Fruit fly (Drosophila melanogaster): ENCODE results near the gene Paip2.

The Paip2 gene

dm6 chr3R:12980628-12981219, at the start of gene Paip2 (continued):
- peak; percentile 53 for TF ChIP-seq gfzf (GFP tag; optimal IDR thresholded peaks at IDR 0.05)
- TF ChIP-seq Hr3 (GFP tag; optimal IDR thresholded peaks at IDR 0.05) = peak; percentile 8
- no peak for TF ChIP-seq scrt (GFP tag; optimal IDR thresholded peaks at IDR 0.05)
- TF ChIP-seq gem (tag; optimal IDR thresholded peaks at IDR 0.05) = peak; percentile 25
- no peak for TF ChIP-seq CG18599 (GFP tag; optimal IDR thresholded peaks at IDR 0.05)
- no peak for TF ChIP-seq Antp (GFP tag; optimal IDR thresholded peaks at IDR 0.05)
- TF ChIP-seq corto (GFP tag; optimal IDR thresholded peaks at IDR 0.05) = no peak
- peak; percentile 83 for TF ChIP-seq CG42726 (GFP tag; IDR thresholded peaks at IDR 0.05; ENCODE audit: partially characterized antibody)
- no peak for TF ChIP-seq croc (GFP tag; conservative IDR thresholded peaks at IDR 0.05)
- no peak for TF ChIP-seq tup (GFP tag; optimal IDR thresholded peaks at IDR 0.05)
- TF ChIP-seq CG6765 (GFP tag; optimal IDR thresholded peaks at IDR 0.05) = no peak
- no peak for TF ChIP-seq Ravus (GFP tag; IDR thresholded peaks at IDR 0.05)
- TF ChIP-seq ro (GFP tag; IDR thresholded peaks at IDR 0.05) = no peak
- TF ChIP-seq lab (GFP tag; optimal IDR thresholded peaks at IDR 0.05) = no peak
- no peak for TF ChIP-seq CG9609 (GFP tag; optimal IDR thresholded peaks at IDR 0.05)
- peak; percentile 98 for TF ChIP-seq hbn (GFP tag; IDR thresholded peaks at IDR 0.05; ENCODE audit: partially characterized antibody)
- no peak for TF ChIP-seq lilli (GFP tag; optimal IDR thresholded peaks at IDR 0.05)
- peak; percentile 98 for TF ChIP-seq hb (GFP tag; IDR thresholded peaks at IDR 0.05; ENCODE audit: partially characterized antibody)
- peak; percentile 98 for TF ChIP-seq Doc3 (GFP tag; IDR thresholded peaks at IDR 0.05; ENCODE audit: partially characterized antibody)
- no peak for TF ChIP-seq NC2α (GFP tag; optimal IDR thresholded peaks at IDR 0.05)
- peak; percentile 61 for TF ChIP-seq CG17829 (tag; optimal IDR thresholded peaks at IDR 0.05)
- peak; percentile 44 for TF ChIP-seq CG34376 (GFP tag; optimal IDR thresholded peaks at IDR 0.05)
- TF ChIP-seq luna (GFP tag; optimal IDR thresholded peaks at IDR 0.05) = no peak
- peak; percentile 98 for TF ChIP-seq vnd (GFP tag; IDR thresholded peaks at IDR 0.05; ENCODE audit: partially characterized antibody)
- no peak for TF ChIP-seq CG13775 (GFP tag; optimal IDR thresholded peaks at IDR 0.05)
- TF ChIP-seq onecut (GFP tag; IDR thresholded peaks at IDR 0.05) = no peak
- peak; percentile 2 for TF ChIP-seq Jarid2 (GFP tag; optimal IDR thresholded peaks at IDR 0.05)

- TF ChIP-seq HmgD (GFP tag; optimal IDR thresholded peaks at IDR 0.05) = no peak
- no peak for TF ChIP-seq phol (tag; optimal IDR thresholded peaks at IDR 0.05)
- TF ChIP-seq CG15011 (GFP tag; optimal IDR thresholded peaks at IDR 0.05) = no peak
- TF ChIP-seq CG4854 (GFP tag; optimal IDR thresholded peaks at IDR 0.05) = no peak
- TF ChIP-seq jing (GFP tag; optimal IDR thresholded peaks at IDR 0.05) = no peak
- TF ChIP-seq Oaz (GFP tag; IDR thresholded peaks at IDR 0.05) = no peak
- TF ChIP-seq ap (GFP tag; IDR thresholded peaks at IDR 0.05) = no peak
- no peak for TF ChIP-seq cg (GFP tag; optimal IDR thresholded peaks at IDR 0.05)
- no peak for TF ChIP-seq Mes4 (GFP tag; optimal IDR thresholded peaks at IDR 0.05)
- peak; percentile 47 for TF ChIP-seq sens (GFP tag)
- no peak for TF ChIP-seq Hr39 (optimal IDR thresholded peaks at IDR 0.05)
- no peak for TF ChIP-seq wek (GFP tag; optimal IDR thresholded peaks at IDR 0.05)
- TF ChIP-seq eve (GFP tag; optimal IDR thresholded peaks at IDR 0.05) = no peak
- TF ChIP-seq grau (tag; optimal IDR thresholded peaks at IDR 0.05) = no peak
- TF ChIP-seq CG4360 (GFP tag; IDR thresholded peaks at IDR 0.05) = no peak
- no peak for TF ChIP-seq tll (GFP tag; optimal IDR thresholded peaks at IDR 0.05)
- 0 out of 2 replicates have a peak, but pooled peaks have one; percentile 13 for TF ChIP-seq CG6689 (GFP tag; IDR thresholded peaks at IDR 0.05)
- TF ChIP-seq chif (GFP tag; optimal IDR thresholded peaks at IDR 0.05) = peak in 1 of 2 experiments; percentile 3
- no peak for TF ChIP-seq vvl (GFP tag; IDR thresholded peaks at IDR 0.05)
- no peak for TF ChIP-seq danr (GFP tag; IDR thresholded peaks at IDR 0.05)
- no peak for TF ChIP-seq CG12104 (GFP tag; optimal IDR thresholded peaks at IDR 0.05)
- no peak for TF ChIP-seq fd64A (GFP tag; optimal IDR thresholded peaks at IDR 0.05)
- 0 out of 3 replicates have a peak, but pooled peaks have one; percentile 13 for TF ChIP-seq row (GFP tag; IDR thresholded peaks at IDR 0.05)
- TF ChIP-seq gem (tag; optimal IDR thresholded peaks at IDR 0.05) = peak; percentile 2
- TF ChIP-seq prd (optimal IDR thresholded peaks at IDR 0.05) = no peak
- TF ChIP-seq prd (GFP tag; IDR thresholded peaks at IDR 0.05) = peak; percentile 42; the same call in 1 of the 3 replicates
Measured at dm6 chr3R:12957388-12957787, 23.2 kb upstream of the Paip2 start.
